Worm (Caenorhabditis elegans) whole organism, young adult: ENCODE results near the gene srx-42.

ENCODE experiments used
- aptf-3 ChIP-seq: fragments of 200-800 bp; sonication (Bioruptor generic); IDR thresholded peaks from 2 replicates; pipeline ENCODE4 v1.3.6; 2022; ENCODE audit warnings: missing genetic modification characterization, missing compliant biosample characterization
- bed-1 ChIP-seq: fragments of 200-800 bp; sonication (Bioruptor generic); IDR thresholded peaks from 2 replicates; pipeline ENCODE4 v1.3.6; 2022; ENCODE audit warnings: missing genetic modification reagents, missing genetic modification characterization, missing compliant biosample characterization
- lag-1 ChIP-seq: fragments of 200-800 bp; sonication (Bioruptor generic); IDR thresholded peaks from 2 replicates; pipeline ENCODE4 v1.3.6; 2022; ENCODE audit warnings: missing genetic modification reagents, missing genetic modification characterization, missing compliant biosample characterization
- nfya-1 ChIP-seq: sonication (generic microtip); optimal IDR thresholded peaks from 2 replicates; lab custom pipeline; 2017; ENCODE audit warnings: antibody characterized with exemption, missing compliant biosample characterization, missing genetic modification characterization, borderline replicate concordance; ENCODE audit not compliant: insufficient read depth
- sea-2 ChIP-seq: fragments of 200-800 bp; sonication (Bioruptor generic); IDR thresholded peaks from 2 replicates; pipeline ENCODE4 v1.3.6; 2022; ENCODE audit warnings: missing genetic modification characterization, missing compliant biosample characterization

ce11 chrV:13880163-13880562, 40.7 kb upstream of the srx-42 start:
- no peak for TF ChIP-seq lag-1
- no peak for TF ChIP-seq aptf-3 (GFP tag; lab: Robert Waterston, UW)
- no peak for TF ChIP-seq bed-1 (GFP tag; lab: Robert Waterston, UW)
- TF ChIP-seq nfya-1 (tag; lab: Kevin White, UChicago), result no peak
- TF ChIP-seq sea-2 (GFP tag; lab: Robert Waterston, UW), result no peak
